Fruit fly (Drosophila melanogaster) whole organism, embryonic: ENCODE data around the gene Dpy-30L1.

Experiments
- Antp ChIP-seq: fragments of 200-800 bp; sonication (Bioruptor generic); optimal IDR thresholded peaks from 3 replicates; lab custom pipeline; 2016; ENCODE audit warnings: missing biosample characterization, missing genetic modification characterization
- Atf3 ChIP-seq: fragments of 200-800 bp; sonication (Bioruptor generic); optimal IDR thresholded peaks from 3 replicates; lab custom pipeline; 2016; ENCODE audit warnings: missing biosample characterization, missing genetic modification characterization
- CG10267 ChIP-seq: fragments of 200-800 bp; sonication (Bioruptor generic); optimal IDR thresholded peaks from 2 replicates; lab custom pipeline; 2018; ENCODE audit warnings: missing biosample characterization, mild to moderate bottlenecking, missing genetic modification characterization, moderate library complexity
- CG10979 ChIP-seq: fragments of 200-800 bp; sonication (Bioruptor generic); optimal IDR thresholded peaks from 2 replicates; lab custom pipeline; 2018; ENCODE audit warnings: missing biosample characterization, mild to moderate bottlenecking, missing genetic modification characterization, moderate library complexity
- CG11456 ChIP-seq: fragments of 200-800 bp; sonication (Bioruptor generic); IDR thresholded peaks from 3 replicates; pipeline ENCODE4 v1.3.6; 2022; ENCODE audit warnings: missing biosample characterization, missing genetic modification characterization
- CG13287 ChIP-seq: fragments of 200-800 bp; sonication (Bioruptor generic); IDR thresholded peaks from 2 replicates; pipeline ENCODE4 v1.3.6; 2022; ENCODE audit warnings: missing biosample characterization, missing genetic modification characterization; ENCODE audit not compliant: partially characterized antibody
- CG13424 ChIP-seq: fragments of 200-800 bp; sonication (Bioruptor generic); optimal IDR thresholded peaks from 2 replicates; lab custom pipeline; 2019; ENCODE audit warnings: missing biosample characterization, mild to moderate bottlenecking, missing genetic modification characterization, moderate library complexity
- CG14441 ChIP-seq: fragments of 200-800 bp; sonication (Bioruptor generic); IDR thresholded peaks from 2 replicates; pipeline ENCODE4 v1.3.6; 2022; ENCODE audit warnings: missing biosample characterization, missing genetic modification characterization
- CG15073 ChIP-seq: fragments of 200-800 bp; sonication (Bioruptor generic); optimal IDR thresholded peaks from 2 replicates; lab custom pipeline; 2016; ENCODE audit warnings: missing biosample characterization, missing genetic modification characterization
- CG15514 ChIP-seq: fragments of 200-800 bp; sonication (Bioruptor generic); optimal IDR thresholded peaks from 3 replicates; lab custom pipeline; 2017; ENCODE audit warnings: missing biosample characterization, missing genetic modification characterization, mild to moderate bottlenecking, moderate library complexity, missing genetic modification reagents
- CG1603 ChIP-seq: fragments of 200-800 bp; sonication (Bioruptor generic); optimal IDR thresholded peaks from 2 replicates; lab custom pipeline; 2019; ENCODE audit warnings: missing biosample characterization, mild to moderate bottlenecking, missing genetic modification characterization, moderate library complexity
- CG2712 ChIP-seq: fragments of 200-800 bp; optimal IDR thresholded peaks from 3 replicates; lab custom pipeline; 2019; ENCODE audit warnings: missing biosample characterization, mild to moderate bottlenecking, missing genetic modification characterization, moderate library complexity
- CG3065 ChIP-seq: fragments of 200-800 bp; sonication (Bioruptor generic); optimal IDR thresholded peaks from 2 replicates; lab custom pipeline; 2016; ENCODE audit warnings: missing biosample characterization, missing genetic modification characterization
- CG32772 ChIP-seq: fragments of 200-800 bp; sonication (Bioruptor generic); IDR thresholded peaks from 2 replicates; pipeline ENCODE4 v1.3.6; 2022; ENCODE audit warnings: missing biosample characterization, missing genetic modification characterization
- CG7786 ChIP-seq: fragments of 200-800 bp; sonication (Bioruptor generic); optimal IDR thresholded peaks from 2 replicates; lab custom pipeline; 2016; ENCODE audit warnings: missing biosample characterization, missing genetic modification characterization
- CG8924 ChIP-seq: fragments of 200-800 bp; optimal IDR thresholded peaks from 3 replicates; lab custom pipeline; 2019; ENCODE audit warnings: missing biosample characterization, mild to moderate bottlenecking, missing genetic modification characterization, moderate library complexity
- CG9797 ChIP-seq: fragments of 200-800 bp; sonication (Bioruptor generic); optimal IDR thresholded peaks from 3 replicates; lab custom pipeline; 2018; ENCODE audit warnings: missing biosample characterization, mild to moderate bottlenecking, missing genetic modification characterization
- CG9817 ChIP-seq: fragments of 200-800 bp; sonication (Bioruptor generic); optimal IDR thresholded peaks from 2 replicates; lab custom pipeline; 2018; ENCODE audit warnings: missing biosample characterization, mild to moderate bottlenecking, missing genetic modification characterization, moderate library complexity
- Camta ChIP-seq: fragments of 200-800 bp; sonication (Bioruptor generic); optimal IDR thresholded peaks from 2 replicates; lab custom pipeline; 2016; ENCODE audit warnings: missing biosample characterization, missing genetic modification characterization
- Chrac-16 ChIP-seq: fragments of 200-800 bp; sonication (Bioruptor generic); optimal IDR thresholded peaks from 3 replicates; lab custom pipeline; 2016; ENCODE audit warnings: missing biosample characterization, missing genetic modification characterization
- E2f1 ChIP-seq: fragments of 200-800 bp; sonication (Bioruptor generic); IDR thresholded peaks from 2 replicates; pipeline ENCODE4 v1.3.6; 2022; ENCODE audit warnings: missing biosample characterization, missing genetic modification characterization
- Ets65A ChIP-seq: fragments of 200-800 bp; sonication (Bioruptor generic); peaks from one replicate; lab custom pipeline; 2016; ENCODE audit warnings: missing biosample characterization, missing genetic modification characterization
- HmgZ ChIP-seq: fragments of 200-800 bp; sonication (Bioruptor generic); optimal IDR thresholded peaks from 2 replicates; lab custom pipeline; 2018; ENCODE audit warnings: missing biosample characterization, mild to moderate bottlenecking, missing genetic modification characterization
- Hsf ChIP-seq: fragments of 200-800 bp; sonication (Bioruptor generic); optimal IDR thresholded peaks from 3 replicates; lab custom pipeline; 2016; ENCODE audit warnings: missing biosample characterization, missing genetic modification characterization
- MBD-R2 ChIP-seq: fragments of 200-800 bp; sonication (Bioruptor generic); IDR thresholded peaks from 2 replicates; pipeline ENCODE4 v1.3.6; 2022; ENCODE audit warnings: missing biosample characterization, missing genetic modification characterization
- MESR4 ChIP-seq: fragments of 200-800 bp; sonication (Bioruptor generic); optimal IDR thresholded peaks from 2 replicates; lab custom pipeline; 2018; ENCODE audit warnings: missing biosample characterization, mild to moderate bottlenecking, missing genetic modification characterization, moderate library complexity
- Opbp ChIP-seq: fragments of 200-800 bp; sonication (Bioruptor generic); IDR thresholded peaks from 3 replicates; pipeline ENCODE4 v1.3.6; 2022; ENCODE audit warnings: missing biosample characterization, missing genetic modification characterization; ENCODE audit not compliant: partially characterized antibody
- Optix ChIP-seq: fragments of 200-800 bp; sonication (Bioruptor generic); IDR thresholded peaks from 3 replicates; pipeline ENCODE4 v1.3.6; 2022; ENCODE audit warnings: missing biosample characterization, missing genetic modification characterization
- Pdp1 ChIP-seq, 2 experiments: fragments of 200-800 bp; sonication (Bioruptor generic); optimal IDR thresholded peaks; 3 replicates each; lab custom pipeline; 2016; ENCODE audit warnings: missing biosample characterization in 2 of 2, missing genetic modification characterization in 2 of 2, mild to moderate bottlenecking in 1 of 2, moderate library complexity in 1 of 2
- Rfx ChIP-seq: fragments of 200-800 bp; sonication (Bioruptor generic); IDR thresholded peaks from 2 replicates; pipeline ENCODE4 v1.3.6; 2022; ENCODE audit warnings: missing biosample characterization, missing genetic modification characterization
- Sin3A ChIP-seq: fragments of >200 bp; optimal IDR thresholded peaks from 2 replicates; lab custom pipeline; 2018
- Trl ChIP-seq, 3 experiments: fragments of >200 bp in 2 of 3; fragments of 200-800 bp in 1 of 3; sonication (Bioruptor generic) in 1 of 3; optimal IDR thresholded peaks; 2 replicates in 1 of 3; 3 replicates in 2 of 3; lab custom pipeline; 2016 to 2017; ENCODE audit warnings: missing biosample characterization in 1 of 3, missing genetic modification characterization in 1 of 3
- YL-1 ChIP-seq: fragments of 200-800 bp; sonication (Bioruptor generic); optimal IDR thresholded peaks from 3 replicates; lab custom pipeline; 2017; ENCODE audit warnings: missing biosample characterization, mild to moderate bottlenecking, missing genetic modification characterization
- ato ChIP-seq: fragments of 200-800 bp; sonication (Bioruptor generic); IDR thresholded peaks from 2 replicates; pipeline ENCODE4 v1.3.6; 2022; ENCODE audit warnings: missing biosample characterization, missing genetic modification characterization; ENCODE audit not compliant: partially characterized antibody
- fd96Cb ChIP-seq: fragments of 200-800 bp; sonication (Bioruptor generic); optimal IDR thresholded peaks from 2 replicates; lab custom pipeline; 2018; ENCODE audit warnings: missing biosample characterization, mild to moderate bottlenecking, missing genetic modification characterization, moderate library complexity
- grau ChIP-seq: fragments of 200-800 bp; optimal IDR thresholded peaks from 3 replicates; lab custom pipeline; 2019; ENCODE audit warnings: missing biosample characterization, mild to moderate bottlenecking, missing genetic modification characterization, moderate library complexity
- gro ChIP-seq: fragments of 200-800 bp; sonication (Bioruptor generic); optimal IDR thresholded peaks from 2 replicates; lab custom pipeline; 2016; ENCODE audit warnings: missing biosample characterization, missing genetic modification characterization
- lilli ChIP-seq: fragments of 200-800 bp; sonication (Bioruptor generic); optimal IDR thresholded peaks from 3 replicates; lab custom pipeline; 2016; ENCODE audit warnings: missing biosample characterization, missing genetic modification characterization
- nmo ChIP-seq: fragments of 200-800 bp; sonication (Bioruptor generic); optimal IDR thresholded peaks from 2 replicates; lab custom pipeline; 2018; ENCODE audit warnings: missing biosample characterization, mild to moderate bottlenecking, missing genetic modification characterization, moderate library complexity
- phol ChIP-seq: fragments of 200-800 bp; sonication (Bioruptor generic); optimal IDR thresholded peaks from 3 replicates; lab custom pipeline; 2018; ENCODE audit warnings: missing biosample characterization, mild to moderate bottlenecking, missing genetic modification characterization, moderate library complexity
- prd ChIP-seq, 3 experiments: fragments of >200 bp in 2 of 3; fragments of 200-800 bp in 1 of 3; sonication (Bioruptor generic) in 1 of 3; optimal IDR thresholded peaks in 2 of 3; IDR thresholded peaks in 1 of 3; 2 replicates in 2 of 3; 3 replicates in 1 of 3; pipeline versions ENCODE4 v1.3.6 to Lab custom; 2017 to 2022; ENCODE audit warnings: missing biosample characterization in 1 of 3, missing genetic modification characterization in 1 of 3
- pzg ChIP-seq: fragments of 200-800 bp; sonication (Bioruptor generic); optimal IDR thresholded peaks from 3 replicates; lab custom pipeline; 2018; ENCODE audit warnings: missing biosample characterization, mild to moderate bottlenecking, missing genetic modification characterization, moderate library complexity
- slbo ChIP-seq: fragments of 200-800 bp; sonication (Bioruptor generic); IDR thresholded peaks from 2 replicates; pipeline ENCODE4 v1.3.6; 2022; ENCODE audit warnings: missing biosample characterization, missing genetic modification characterization
- sr ChIP-seq: fragments of 200-800 bp; sonication (Bioruptor generic); IDR thresholded peaks from 3 replicates; pipeline ENCODE4 v1.3.6; 2022; ENCODE audit warnings: missing biosample characterization, missing genetic modification characterization
- ssp ChIP-seq: fragments of 200-800 bp; sonication (Bioruptor generic); IDR thresholded peaks from 2 replicates; pipeline ENCODE4 v1.3.6; 2022; ENCODE audit warnings: missing biosample characterization, missing genetic modification characterization
- stwl ChIP-seq: fragments of 200-800 bp; sonication (Bioruptor generic); optimal IDR thresholded peaks from 3 replicates; lab custom pipeline; 2018; ENCODE audit warnings: missing biosample characterization, mild to moderate bottlenecking, missing genetic modification characterization, moderate library complexity
- trem ChIP-seq: fragments of 200-800 bp; optimal IDR thresholded peaks from 3 replicates; lab custom pipeline; 2019; ENCODE audit warnings: missing biosample characterization, mild to moderate bottlenecking, missing genetic modification characterization, moderate library complexity
- unc-4 ChIP-seq: fragments of 200-800 bp; sonication (Bioruptor generic); IDR thresholded peaks from 2 replicates; pipeline ENCODE4 v1.3.6; 2022; ENCODE audit warnings: missing biosample characterization, missing genetic modification characterization; ENCODE audit not compliant: partially characterized antibody
- unpg ChIP-seq: fragments of 200-800 bp; sonication (Bioruptor generic); optimal IDR thresholded peaks from 3 replicates; lab custom pipeline; 2018; ENCODE audit warnings: missing biosample characterization, mild to moderate bottlenecking, missing genetic modification characterization, moderate library complexity

The Dpy-30L1 gene

dm6 chr2L:10735923-10736322 is 3.5 kb downstream of the Dpy-30L1 start, which contains the start of gene Nup107 (continued):
- TF ChIP-seq Trl (optimal IDR thresholded peaks at IDR 0.05; lab: Kevin White, UChicago), result no peak
- TF ChIP-seq Trl (GFP tag; optimal IDR thresholded peaks at IDR 0.05; lab: Kevin White, UChicago), result peak; percentile 26
- peak; percentile 44 for TF ChIP-seq CG2712 (tag; lab: Kevin White, UChicago)
- TF ChIP-seq Sin3A (lab: Kevin White, UChicago), result peak; percentile 62
- peak; percentile 18 for TF ChIP-seq Hsf (GFP tag; lab: Kevin White, UChicago)
- peak; percentile 34; the same call in 1 of the 2 replicates for TF ChIP-seq Rfx (GFP tag; lab: Robert Waterston, UW)
- peak; percentile 3 for TF ChIP-seq CG3065 (GFP tag; lab: Kevin White, UChicago)
- peak; percentile 11 for TF ChIP-seq YL-1
- peak; percentile 73 for TF ChIP-seq pzg (GFP tag; lab: Kevin White, UChicago)
- TF ChIP-seq Pdp1 (GFP tag; optimal IDR thresholded peaks at IDR 0.05; lab: Kevin White, UChicago), result peak in 1 of 2 experiments; percentile 52
- 0 out of 2 replicates have a peak, but pooled peaks have one; percentile 32 for TF ChIP-seq E2f1 (GFP tag; lab: Robert Waterston, UW)
- TF ChIP-seq CG14441 (GFP tag; lab: Robert Waterston, UW), result 0 out of 2 replicates have a peak, but pooled peaks have one; percentile 15
- no peak for TF ChIP-seq CG32772
- peak; percentile 8 for TF ChIP-seq unpg (GFP tag; lab: Kevin White, UChicago)
- peak; percentile 54; the same call in 1 of the 2 replicates for TF ChIP-seq slbo (GFP tag; lab: Robert Waterston, UW)
- TF ChIP-seq CG10979 (tag; lab: Kevin White, UChicago), result peak; percentile 11
- TF ChIP-seq gro (GFP tag; lab: Kevin White, UChicago), result peak; percentile 41
- peak; percentile 37 for TF ChIP-seq CG9817
- TF ChIP-seq HmgZ (tag; lab: Kevin White, UChicago), result peak; percentile 27
- TF ChIP-seq nmo, result peak; percentile 52
- TF ChIP-seq MBD-R2 (GFP tag; lab: Robert Waterston, UW), result peak; percentile 85
- TF ChIP-seq phol (tag; lab: Kevin White, UChicago), result peak; percentile 62
- TF ChIP-seq CG13424 (tag; lab: Kevin White, UChicago), result peak; percentile 42
- TF ChIP-seq Optix, result no peak
- TF ChIP-seq prd (optimal IDR thresholded peaks at IDR 0.05; lab: Kevin White, UChicago), result no peak
- TF ChIP-seq prd (GFP tag; IDR thresholded peaks at IDR 0.05; lab: Robert Waterston, UW), result peak; percentile 31; the same call in 1 of the 3 replicates
- peak; percentile 7 for TF ChIP-seq fd96Cb
- TF ChIP-seq Camta, result no peak
- peak; percentile 29 for TF ChIP-seq stwl
- no peak for TF ChIP-seq Chrac-16
- peak; percentile 96 for TF ChIP-seq ssp (GFP tag; lab: Robert Waterston, UW)
- no peak for TF ChIP-seq sr (GFP tag; lab: Robert Waterston, UW)
- TF ChIP-seq Opbp (GFP tag; lab: Robert Waterston, UW), result 0 out of 3 replicates have a peak, but pooled peaks have one; percentile 39
- peak; percentile 92 for TF ChIP-seq Ets65A (GFP tag; lab: Kevin White, UChicago)
- peak; percentile 25 for TF ChIP-seq CG10267
- TF ChIP-seq lilli (GFP tag; lab: Kevin White, UChicago), result peak; percentile 21
- peak; percentile 1 for TF ChIP-seq CG7786 (GFP tag; lab: Kevin White, UChicago)
- TF ChIP-seq CG9797 (GFP tag; lab: Kevin White, UChicago), result peak; percentile 68
- TF ChIP-seq CG13287 (GFP tag; lab: Robert Waterston, UW), result peak; percentile 17; the same call in 1 of the 2 replicates
- TF ChIP-seq CG15514 (GFP tag; lab: Kevin White, UChicago), result peak; percentile 49
- peak; percentile 40 for TF ChIP-seq grau (tag; lab: Kevin White, UChicago)
- TF ChIP-seq CG8924 (tag; lab: Kevin White, UChicago), result no peak
- TF ChIP-seq Atf3 (GFP tag; lab: Kevin White, UChicago), result no peak
- TF ChIP-seq MESR4 (GFP tag; lab: Kevin White, UChicago), result peak; percentile 43
- peak; percentile 81 for TF ChIP-seq CG1603 (tag; lab: Kevin White, UChicago)
- TF ChIP-seq Antp (GFP tag; lab: Kevin White, UChicago), result peak; percentile 22
- TF ChIP-seq ato, result 0 out of 2 replicates have a peak, but pooled peaks have one; percentile 24
- no peak for TF ChIP-seq CG15073 (GFP tag; lab: Kevin White, UChicago)
- 0 out of 3 replicates have a peak, but pooled peaks have one; percentile 27 for TF ChIP-seq CG11456 (GFP tag; lab: Robert Waterston, UW)
- 0 out of 2 replicates have a peak, but pooled peaks have one; percentile 34 for TF ChIP-seq unc-4 (GFP tag; lab: Robert Waterston, UW)
- TF ChIP-seq trem (tag; lab: Kevin White, UChicago), result peak; percentile 36
